Fruit fly (Drosophila melanogaster) S2 (cell line): Measurements from ENCODE around the gene Zwilch.

Source experiments
- CG8478 ChIP-seq: fragments of >200 bp; optimal IDR thresholded peaks from 2 replicates; lab custom pipeline; 2018
- CTCF ChIP-seq, 2 experiments: fragments of >200 bp; optimal IDR thresholded peaks; 2 replicates each; lab custom pipeline; 2018

DNA sequence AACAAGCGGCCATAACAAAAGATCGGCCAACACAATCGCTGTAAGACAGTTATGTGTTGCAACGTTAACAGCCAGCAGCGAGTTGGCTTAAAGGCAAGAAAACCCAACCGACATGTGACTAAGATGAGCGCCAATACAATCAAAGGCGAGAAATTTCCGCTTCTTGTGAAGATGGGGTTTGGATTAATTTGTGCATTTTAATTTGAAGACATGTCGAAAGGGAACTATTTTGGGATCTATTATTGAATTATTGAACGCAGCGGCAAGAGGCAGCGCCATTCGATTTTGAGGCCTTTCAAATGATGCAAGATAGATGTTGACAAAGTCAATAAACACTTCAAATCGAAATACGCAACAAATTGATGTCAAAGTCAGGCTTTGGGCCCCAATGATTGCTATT lies 27.9 kb upstream of the Zwilch start:
- TF ChIP-seq CTCF (optimal IDR thresholded peaks at IDR 0.05; lab: Kevin White, UChicago), result no peak
- TF ChIP-seq CG8478 (lab: Kevin White, UChicago), result no peak
